Fruit fly (Drosophila melanogaster) whole organism, embryonic: ENCODE data around the gene CNPYb.

ENCODE experiments used
- B-H2 ChIP-seq: fragments of 200-800 bp; sonication (Bioruptor generic); optimal IDR thresholded peaks from 2 replicates; lab custom pipeline; 2018; ENCODE audit warnings: missing biosample characterization, mild to moderate bottlenecking, missing genetic modification characterization
- CG10462 ChIP-seq: fragments of 200-800 bp; sonication (Bioruptor generic); optimal IDR thresholded peaks from 2 replicates; lab custom pipeline; 2016; ENCODE audit warnings: missing biosample characterization, missing genetic modification characterization
- CG12155 ChIP-seq: fragments of 200-800 bp; sonication (Bioruptor generic); optimal IDR thresholded peaks from 3 replicates; lab custom pipeline; 2016; ENCODE audit warnings: missing biosample characterization, missing genetic modification characterization
- CG12744 ChIP-seq: fragments of 200-800 bp; sonication (Bioruptor generic); optimal IDR thresholded peaks from 2 replicates; lab custom pipeline; 2016; ENCODE audit warnings: missing biosample characterization, missing genetic modification characterization
- CG14014 ChIP-seq: fragments of 200-800 bp; sonication (Bioruptor generic); IDR thresholded peaks from 2 replicates; pipeline ENCODE4 v1.3.6; 2022; ENCODE audit warnings: missing biosample characterization, missing genetic modification characterization
- CG14860 ChIP-seq: fragments of 200-800 bp; sonication (Bioruptor generic); IDR thresholded peaks from 3 replicates; pipeline ENCODE4 v1.3.6; 2022; ENCODE audit warnings: missing biosample characterization, missing genetic modification characterization; ENCODE audit not compliant: partially characterized antibody
- CG1529 ChIP-seq: fragments of 200-800 bp; sonication (Bioruptor generic); optimal IDR thresholded peaks from 3 replicates; lab custom pipeline; 2018; ENCODE audit warnings: missing biosample characterization, missing genetic modification characterization
- CG15696 ChIP-seq: fragments of 200-800 bp; sonication (Bioruptor generic); optimal IDR thresholded peaks from 2 replicates; lab custom pipeline; 2019; ENCODE audit warnings: missing biosample characterization, mild to moderate bottlenecking, missing genetic modification characterization, moderate library complexity
- CG1603 ChIP-seq: fragments of 200-800 bp; sonication (Bioruptor generic); optimal IDR thresholded peaks from 2 replicates; lab custom pipeline; 2019; ENCODE audit warnings: missing biosample characterization, mild to moderate bottlenecking, missing genetic modification characterization, moderate library complexity
- CG17612 ChIP-seq: fragments of 200-800 bp; sonication (Bioruptor generic); IDR thresholded peaks from 2 replicates; pipeline ENCODE4 v1.3.6; 2022; ENCODE audit warnings: missing biosample characterization, missing genetic modification characterization
- CG18599 ChIP-seq: fragments of 200-800 bp; sonication (Bioruptor generic); optimal IDR thresholded peaks from 3 replicates; lab custom pipeline; 2017; ENCODE audit warnings: missing biosample characterization, missing genetic modification characterization, mild to moderate bottlenecking, moderate library complexity, missing genetic modification reagents
- CG31224 ChIP-seq: fragments of 200-800 bp; sonication (Bioruptor generic); IDR thresholded peaks from 2 replicates; pipeline ENCODE4 v1.3.6; 2022; ENCODE audit warnings: missing biosample characterization, missing genetic modification characterization
- CG4820 ChIP-seq: fragments of 200-800 bp; sonication (Bioruptor generic); optimal IDR thresholded peaks from 3 replicates; lab custom pipeline; 2016; ENCODE audit warnings: missing biosample characterization, missing genetic modification characterization
- CG6683 ChIP-seq: fragments of 200-800 bp; sonication (Bioruptor generic); optimal IDR thresholded peaks from 2 replicates; lab custom pipeline; 2017; ENCODE audit warnings: missing biosample characterization, mild to moderate bottlenecking, missing genetic modification characterization, missing genetic modification reagents
- CG6689 ChIP-seq: fragments of 200-800 bp; sonication (Bioruptor generic); IDR thresholded peaks from 2 replicates; pipeline ENCODE4 v1.3.6; 2022; ENCODE audit warnings: missing biosample characterization, missing genetic modification characterization
- CG6854 ChIP-seq: fragments of 200-800 bp; sonication (Bioruptor generic); optimal IDR thresholded peaks from 3 replicates; lab custom pipeline; 2017; ENCODE audit warnings: missing biosample characterization, mild to moderate bottlenecking, missing genetic modification characterization
- CG7271 ChIP-seq: fragments of 200-800 bp; sonication (Bioruptor generic); optimal IDR thresholded peaks from 2 replicates; lab custom pipeline; 2018; ENCODE audit warnings: missing biosample characterization, mild to moderate bottlenecking, missing genetic modification characterization, moderate library complexity
- CG7372 ChIP-seq: fragments of 200-800 bp; sonication (Bioruptor generic); IDR thresholded peaks from 2 replicates; pipeline ENCODE4 v1.3.6; 2022; ENCODE audit warnings: missing biosample characterization, missing genetic modification characterization
- CG9609 ChIP-seq: fragments of 200-800 bp; sonication (Bioruptor generic); optimal IDR thresholded peaks from 3 replicates; lab custom pipeline; 2016; ENCODE audit warnings: missing biosample characterization, missing genetic modification characterization
- CG9817 ChIP-seq: fragments of 200-800 bp; sonication (Bioruptor generic); optimal IDR thresholded peaks from 2 replicates; lab custom pipeline; 2018; ENCODE audit warnings: missing biosample characterization, mild to moderate bottlenecking, missing genetic modification characterization, moderate library complexity
- CHES-1-like ChIP-seq: fragments of 200-800 bp; sonication (Bioruptor generic); optimal IDR thresholded peaks from 2 replicates; lab custom pipeline; 2016; ENCODE audit warnings: missing biosample characterization, missing genetic modification characterization
- Chrac-16 ChIP-seq: fragments of 200-800 bp; sonication (Bioruptor generic); optimal IDR thresholded peaks from 3 replicates; lab custom pipeline; 2016; ENCODE audit warnings: missing biosample characterization, missing genetic modification characterization
- Deaf1 ChIP-seq: fragments of 200-800 bp; optimal IDR thresholded peaks from 3 replicates; lab custom pipeline; 2019; ENCODE audit warnings: missing biosample characterization, mild to moderate bottlenecking, missing genetic modification characterization, moderate library complexity
- HLH4C ChIP-seq: fragments of 200-800 bp; sonication (Bioruptor generic); IDR thresholded peaks from 3 replicates; pipeline ENCODE4 v1.3.6; 2022; ENCODE audit warnings: missing biosample characterization, missing genetic modification characterization; ENCODE audit not compliant: partially characterized antibody
- Hmr ChIP-seq: fragments of 200-800 bp; sonication (Bioruptor generic); optimal IDR thresholded peaks from 3 replicates; lab custom pipeline; 2017; ENCODE audit warnings: mild to moderate bottlenecking, missing biosample characterization, missing genetic modification reagents, missing genetic modification characterization
- Med ChIP-seq: fragments of 200-800 bp; sonication (Bioruptor generic); peaks from one replicate; lab custom pipeline; 2016; ENCODE audit warnings: missing biosample characterization, missing genetic modification characterization, mild to moderate bottlenecking, inconsistent platforms, moderate library complexity
- NfI ChIP-seq: fragments of 200-800 bp; sonication (Bioruptor generic); optimal IDR thresholded peaks from 3 replicates; lab custom pipeline; 2018; ENCODE audit warnings: missing biosample characterization, mild to moderate bottlenecking, missing genetic modification characterization, moderate library complexity
- Pdp1 ChIP-seq, 2 experiments: fragments of 200-800 bp; sonication (Bioruptor generic); optimal IDR thresholded peaks; 3 replicates each; lab custom pipeline; 2016; ENCODE audit warnings: missing biosample characterization in 2 of 2, missing genetic modification characterization in 2 of 2, mild to moderate bottlenecking in 1 of 2, moderate library complexity in 1 of 2
- Ravus ChIP-seq: fragments of 200-800 bp; sonication (Bioruptor generic); IDR thresholded peaks from 2 replicates; pipeline ENCODE4 v1.3.6; 2022; ENCODE audit warnings: missing biosample characterization, missing genetic modification characterization
- ara ChIP-seq: fragments of 200-800 bp; sonication (Bioruptor generic); IDR thresholded peaks from 2 replicates; pipeline ENCODE4 v1.3.6; 2022; ENCODE audit warnings: missing biosample characterization, missing genetic modification characterization
- az2 ChIP-seq: fragments of 200-800 bp; sonication (Bioruptor generic); optimal IDR thresholded peaks from 3 replicates; lab custom pipeline; 2016; ENCODE audit warnings: missing biosample characterization, missing genetic modification characterization
- bab2 ChIP-seq: fragments of 200-800 bp; sonication (Bioruptor generic); optimal IDR thresholded peaks from 2 replicates; lab custom pipeline; 2016; ENCODE audit warnings: missing biosample characterization, missing genetic modification characterization
- bowl ChIP-seq: fragments of 200-800 bp; sonication (Bioruptor generic); IDR thresholded peaks from 2 replicates; pipeline ENCODE4 v1.3.6; 2022; ENCODE audit warnings: missing biosample characterization, missing genetic modification characterization
- chif ChIP-seq, 2 experiments: fragments of 200-800 bp; sonication (Bioruptor generic); optimal IDR thresholded peaks; 3 replicates each; lab custom pipeline; 2016; ENCODE audit warnings: missing biosample characterization in 2 of 2, missing genetic modification characterization in 2 of 2
- crp ChIP-seq, 2 experiments: fragments of 200-800 bp; sonication (Bioruptor generic); optimal IDR thresholded peaks; 2 replicates in 1 of 2; 3 replicates in 1 of 2; lab custom pipeline; 2017; ENCODE audit warnings: missing biosample characterization in 2 of 2, missing genetic modification characterization in 2 of 2, mild to moderate bottlenecking in 1 of 2, moderate library complexity in 1 of 2
- dmrt11E ChIP-seq: fragments of 200-800 bp; sonication (Bioruptor generic); optimal IDR thresholded peaks from 3 replicates; lab custom pipeline; 2018; ENCODE audit warnings: missing biosample characterization, mild to moderate bottlenecking, missing genetic modification characterization, moderate library complexity
- gcm ChIP-seq: fragments of 200-800 bp; sonication (Bioruptor generic); optimal IDR thresholded peaks from 2 replicates; lab custom pipeline; 2019; ENCODE audit warnings: missing biosample characterization, mild to moderate bottlenecking, missing genetic modification characterization, moderate library complexity
- h ChIP-seq: fragments of >200 bp; optimal IDR thresholded peaks from 2 replicates; lab custom pipeline; 2017
- ind ChIP-seq: fragments of 200-800 bp; sonication (Bioruptor generic); optimal IDR thresholded peaks from 3 replicates; lab custom pipeline; 2016; ENCODE audit warnings: missing biosample characterization, missing genetic modification characterization
- insv ChIP-seq, 2 experiments: fragments of 200-800 bp; sonication (Bioruptor generic); optimal IDR thresholded peaks; 3 replicates each; lab custom pipeline; 2016 to 2018; ENCODE audit warnings: missing biosample characterization in 2 of 2, missing genetic modification characterization in 2 of 2
- jumu ChIP-seq: fragments of 200-800 bp; sonication (Bioruptor generic); optimal IDR thresholded peaks from 3 replicates; lab custom pipeline; 2016; ENCODE audit warnings: missing biosample characterization, missing genetic modification characterization
- knrl ChIP-seq: fragments of 200-800 bp; sonication (Bioruptor generic); IDR thresholded peaks from 3 replicates; pipeline ENCODE4 v1.3.6; 2022; ENCODE audit warnings: missing biosample characterization, missing genetic modification characterization; ENCODE audit not compliant: partially characterized antibody
- lbe ChIP-seq: fragments of 200-800 bp; sonication (Bioruptor generic); optimal IDR thresholded peaks from 2 replicates; lab custom pipeline; 2016; ENCODE audit warnings: missing biosample characterization, mild to moderate bottlenecking, missing genetic modification characterization
- mam ChIP-seq: fragments of 200-800 bp; sonication (Bioruptor generic); optimal IDR thresholded peaks from 3 replicates; lab custom pipeline; 2016; ENCODE audit warnings: missing biosample characterization, missing genetic modification characterization
- nau ChIP-seq: fragments of 200-800 bp; sonication (Bioruptor generic); optimal IDR thresholded peaks from 3 replicates; lab custom pipeline; 2017; ENCODE audit warnings: missing biosample characterization, mild to moderate bottlenecking, missing genetic modification characterization, missing genetic modification reagents
- pho ChIP-seq: fragments of 200-800 bp; sonication (Bioruptor generic); optimal IDR thresholded peaks from 2 replicates; lab custom pipeline; 2016; ENCODE audit warnings: missing biosample characterization, missing genetic modification characterization
- repo ChIP-seq: fragments of 200-800 bp; sonication (Bioruptor generic); optimal IDR thresholded peaks from 2 replicates; lab custom pipeline; 2016; ENCODE audit warnings: missing biosample characterization, missing genetic modification characterization
- sens ChIP-seq: fragments of 200-800 bp; sonication (Bioruptor generic); peaks from one replicate; lab custom pipeline; 2016; ENCODE audit warnings: missing biosample characterization, missing genetic modification characterization
- sob ChIP-seq: fragments of 200-800 bp; sonication (Bioruptor generic); IDR thresholded peaks from 2 replicates; pipeline ENCODE4 v1.3.6; 2022; ENCODE audit warnings: missing biosample characterization, missing genetic modification characterization

The CNPYb gene

DNA sequence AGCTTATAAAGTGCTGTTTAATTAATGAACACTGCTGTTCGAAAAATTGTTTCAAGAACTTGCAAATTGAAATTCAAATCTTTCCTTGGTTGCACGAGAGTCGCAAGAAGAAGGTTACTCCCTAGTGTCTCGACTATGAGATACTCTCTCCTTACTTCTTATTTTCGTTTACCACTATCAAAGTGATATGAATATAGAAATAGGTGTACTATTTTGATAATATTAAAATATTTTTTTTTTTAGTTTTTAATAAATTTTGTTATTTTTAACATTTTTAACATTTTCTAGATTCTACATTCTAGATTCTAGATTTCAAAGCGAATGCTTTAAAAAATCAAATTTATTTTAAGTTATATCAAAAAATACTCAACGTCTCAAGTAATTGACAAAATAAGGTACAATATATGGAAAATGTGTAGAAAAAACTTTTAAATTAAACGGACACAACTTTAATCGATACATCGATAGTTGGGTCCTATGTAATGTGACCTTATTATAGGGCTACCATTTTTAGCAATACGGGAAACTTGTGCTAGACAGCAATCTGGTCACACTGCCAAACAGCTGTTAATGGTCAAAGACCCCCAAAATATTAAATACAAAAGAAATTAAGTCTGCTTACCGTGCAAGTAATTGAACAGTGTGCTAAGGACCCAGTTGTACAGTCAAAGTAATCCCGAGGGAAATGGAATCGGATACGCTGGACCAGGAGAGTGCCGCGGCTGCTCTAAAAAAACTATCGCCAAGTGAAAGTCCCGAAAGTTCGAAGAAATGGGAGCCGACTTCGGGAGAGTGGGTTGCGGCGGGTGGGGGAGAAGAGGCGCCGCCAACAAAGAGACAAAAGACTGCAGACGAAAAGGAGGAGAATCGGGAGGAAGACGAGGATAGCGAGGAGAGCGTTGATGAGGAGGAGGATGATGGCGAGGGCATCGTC, 3.6 kb downstream of the CNPYb start, which contains the start of gene MESR6 (continued):
- TF ChIP-seq Ravus (GFP tag; lab: Robert Waterston, UW) (no peak; the same call in 1 of the 2 replicates), sob (GFP tag; lab: Robert Waterston, UW) (no peak), bab2 (GFP tag; lab: Kevin White, UChicago) (no peak), CG6683 (no peak), repo (no peak), az2 (GFP tag; lab: Kevin White, UChicago) (no peak), CG14014 (GFP tag; lab: Robert Waterston, UW) (no peak), CG12155 (no peak), CG4820 (GFP tag; lab: Kevin White, UChicago) (peak; percentile 17), CG9817 (tag; lab: Kevin White, UChicago) (no peak), CG17612 (GFP tag; lab: Robert Waterston, UW) (no peak), CG14860 (GFP tag; lab: Robert Waterston, UW) (peak; percentile 42), chif (GFP tag; optimal IDR thresholded peaks at IDR 0.05; lab: Kevin White, UChicago) (peak in 1 of 2 experiments; percentile 2), CG18599 (GFP tag; lab: Kevin White, UChicago) (no peak), crp (GFP tag; optimal IDR thresholded peaks at IDR 0.05; lab: Kevin White, UChicago) (peak; percentile 81 to 98), CG1603 (tag; lab: Kevin White, UChicago) (peak; percentile 74), ara (GFP tag; lab: Robert Waterston, UW) (no peak), B-H2 (GFP tag; lab: Kevin White, UChicago) (peak; percentile 13), CG10462 (GFP tag; lab: Kevin White, UChicago) (no peak), h (lab: Kevin White, UChicago) (no peak), CG12744 (GFP tag; lab: Kevin White, UChicago) (no peak), sens (GFP tag; lab: Kevin White, UChicago) (peak; percentile 23), knrl (GFP tag; lab: Robert Waterston, UW) (peak; percentile 81), CG9609 (GFP tag; lab: Kevin White, UChicago) (no peak), pho (no peak), HLH4C (peak; percentile 78), Pdp1 (GFP tag; optimal IDR thresholded peaks at IDR 0.05; lab: Kevin White, UChicago) (peak in 1 of 2 experiments; percentile 28), CG1529 (GFP tag; lab: Kevin White, UChicago) (no peak), bowl (GFP tag; lab: Robert Waterston, UW) (peak; percentile 45; the same call in 1 of the 2 replicates), CG7372 (GFP tag; lab: Robert Waterston, UW) (no peak), CG31224 (GFP tag; lab: Robert Waterston, UW) (no peak), CG7271 (tag; lab: Kevin White, UChicago) (no peak), lbe (GFP tag; lab: Kevin White, UChicago) (peak; percentile 21), CHES-1-like (peak; percentile 20), jumu (GFP tag; lab: Kevin White, UChicago) (no peak), Chrac-16 (GFP tag; lab: Kevin White, UChicago) (no peak), CG15696 (tag; lab: Kevin White, UChicago) (no peak), NfI (GFP tag; lab: Kevin White, UChicago) (no peak), ind (GFP tag; lab: Kevin White, UChicago) (no peak), CG6854 (no peak), dmrt11E (no peak), gcm (GFP tag; lab: Kevin White, UChicago) (no peak), mam (GFP tag; lab: Kevin White, UChicago) (no peak), insv (GFP tag; optimal IDR thresholded peaks at IDR 0.05; lab: Kevin White, UChicago) (peak in 1 of 2 experiments; percentile 24), nau (GFP tag; lab: Kevin White, UChicago) (no peak), Hmr (GFP tag; lab: Kevin White, UChicago) (no peak), Deaf1 (tag; lab: Kevin White, UChicago) (peak; percentile 20), CG6689 (no peak), Med (GFP tag; lab: Kevin White, UChicago) (peak; percentile 71)
